Worm (Caenorhabditis elegans) whole organism, young adult: ENCODE data around the gene gegf-1.

Experiments
- B0035.1 ChIP-seq: sonication (generic microtip); optimal IDR thresholded peaks from 2 replicates; lab custom pipeline; 2016; ENCODE audit warnings: missing genetic modification characterization, mild to moderate bottlenecking, missing compliant biosample characterization, missing genotype, missing genetic modification reagents
- B0261.1 ChIP-seq: sonication (generic microtip); optimal IDR thresholded peaks from 2 replicates; lab custom pipeline; 2016; ENCODE audit warnings: mild to moderate bottlenecking, missing genetic modification characterization, moderate library complexity, missing compliant biosample characterization
- B0336.3 ChIP-seq: fragments of 200-800 bp; sonication (Bioruptor generic); IDR thresholded peaks from 2 replicates; pipeline ENCODE4 v1.3.6; 2022; ENCODE audit warnings: missing genetic modification characterization, missing compliant biosample characterization
- C17E4.6 ChIP-seq: fragments of 200-800 bp; sonication (Bioruptor generic); IDR thresholded peaks from 2 replicates; pipeline ENCODE4 v1.3.6; 2022; ENCODE audit warnings: missing genetic modification reagents, missing genetic modification characterization, missing compliant biosample characterization
- F10E7.11 ChIP-seq: sonication (generic microtip); optimal IDR thresholded peaks from 2 replicates; lab custom pipeline; 2017; ENCODE audit warnings: mild to moderate bottlenecking, missing genetic modification characterization, moderate library complexity, missing compliant biosample characterization
- F22D6.2 ChIP-seq: sonication (generic microtip); optimal IDR thresholded peaks from 2 replicates; lab custom pipeline; 2016; ENCODE audit warnings: mild to moderate bottlenecking, missing genetic modification characterization, missing compliant biosample characterization
- F23B12.7 ChIP-seq: sonication (generic microtip); optimal IDR thresholded peaks from 2 replicates; lab custom pipeline; 2017; ENCODE audit warnings: missing genetic modification characterization, mild to moderate bottlenecking, missing compliant biosample characterization, antibody characterized with exemption, moderate library complexity; ENCODE audit not compliant: insufficient read depth
- F39B2.1 ChIP-seq: fragments of 200-800 bp; sonication (Bioruptor generic); IDR thresholded peaks from 2 replicates; pipeline ENCODE4 v1.3.6; 2022; ENCODE audit warnings: missing genetic modification reagents, missing genetic modification characterization, missing compliant biosample characterization
- F52B5.7 ChIP-seq: sonication (generic microtip); optimal IDR thresholded peaks from 2 replicates; lab custom pipeline; 2016; ENCODE audit warnings: mild to moderate bottlenecking, missing genetic modification characterization, missing compliant biosample characterization
- F57C9.4 ChIP-seq: sonication (generic microtip); optimal IDR thresholded peaks from 2 replicates; lab custom pipeline; 2017; ENCODE audit warnings: mild to moderate bottlenecking, missing genetic modification characterization, missing compliant biosample characterization
- T07F8.4 ChIP-seq: sonication (generic microtip); optimal IDR thresholded peaks from 2 replicates; lab custom pipeline; 2016; ENCODE audit warnings: mild to moderate bottlenecking, missing genetic modification characterization, moderate library complexity, missing compliant biosample characterization
- Y56A3A.18 ChIP-seq: fragments of 200-800 bp; sonication (Bioruptor generic); IDR thresholded peaks from 2 replicates; pipeline ENCODE4 v1.3.6; 2022; ENCODE audit warnings: missing genetic modification reagents, missing genetic modification characterization, missing compliant biosample characterization
- ama-1 ChIP-seq, 3 experiments: fragments of 150-350 bp in 1 of 3; sonication (generic microtip) in 2 of 3; optimal IDR thresholded peaks; 2 replicates each; lab custom pipeline; 2014 to 2018; ENCODE audit warnings: missing biosample characterization in 2 of 3, missing genetic modification characterization in 2 of 3, missing genetic modification reagents in 2 of 3
- athp-1 ChIP-seq: sonication (generic microtip); optimal IDR thresholded peaks from 2 replicates; lab custom pipeline; 2017; ENCODE audit warnings: mild to moderate bottlenecking, missing genetic modification characterization, missing compliant biosample characterization
- ceh-100 ChIP-seq: fragments of 200-800 bp; sonication (Bioruptor generic); IDR thresholded peaks from 2 replicates; pipeline ENCODE4 v1.3.6; 2022; ENCODE audit warnings: missing genetic modification reagents, missing genetic modification characterization, missing compliant biosample characterization
- ceh-27 ChIP-seq: fragments of 200-800 bp; sonication (Bioruptor generic); optimal IDR thresholded peaks from 2 replicates; lab custom pipeline; 2018; ENCODE audit warnings: mild to moderate bottlenecking, missing genetic modification characterization, moderate library complexity, missing compliant biosample characterization
- dpl-1 ChIP-seq: fragments of 150-350 bp; optimal IDR thresholded peaks from 2 replicates; lab custom pipeline; 2014; ENCODE audit warnings: missing biosample characterization, missing genetic modification reagents, missing genetic modification characterization
- efl-1 ChIP-seq: fragments of 150-350 bp; optimal IDR thresholded peaks from 2 replicates; lab custom pipeline; 2014; ENCODE audit warnings: missing biosample characterization, missing genetic modification reagents, missing genetic modification characterization
- egrh-3 ChIP-seq: fragments of 200-800 bp; sonication (Bioruptor generic); IDR thresholded peaks from 2 replicates; pipeline ENCODE4 v1.3.6; 2022; ENCODE audit warnings: missing genetic modification reagents, missing genetic modification characterization, missing compliant biosample characterization
- ekl-4 ChIP-seq: fragments of 200-800 bp; sonication (Bioruptor generic); IDR thresholded peaks from 2 replicates; pipeline ENCODE4 v1.3.6; 2022; ENCODE audit warnings: missing genetic modification reagents, missing genetic modification characterization, missing compliant biosample characterization
- ets-4 ChIP-seq: fragments of 200-800 bp; sonication (Bioruptor generic); optimal IDR thresholded peaks from 2 replicates; lab custom pipeline; 2018; ENCODE audit warnings: mild to moderate bottlenecking, missing genetic modification characterization, missing compliant biosample characterization
- fkh-3 ChIP-seq: sonication (generic microtip); optimal IDR thresholded peaks from 2 replicates; lab custom pipeline; 2016; ENCODE audit warnings: mild to moderate bottlenecking, missing genetic modification characterization, missing compliant biosample characterization
- hrde-1 ChIP-seq: sonication (generic microtip); optimal IDR thresholded peaks from 2 replicates; lab custom pipeline; 2016; ENCODE audit warnings: missing genetic modification characterization, mild to moderate bottlenecking, missing compliant biosample characterization, moderate library complexity, missing genotype, missing genetic modification reagents, borderline replicate concordance
- let-607 ChIP-seq, 2 experiments: fragments of 200-800 bp in 1 of 2; sonication (Bioruptor generic) in 1 of 2; sonication (generic microtip) in 1 of 2; optimal IDR thresholded peaks; 2 replicates each; lab custom pipeline; 2016 to 2018; ENCODE audit warnings: mild to moderate bottlenecking in 2 of 2, missing compliant biosample characterization in 2 of 2, missing genetic modification characterization in 2 of 2, moderate library complexity in 2 of 2, missing genotype in 1 of 2
- lsl-1 ChIP-seq: fragments of 200-800 bp; sonication (Bioruptor generic); optimal IDR thresholded peaks from 2 replicates; lab custom pipeline; 2018; ENCODE audit warnings: mild to moderate bottlenecking, missing genetic modification characterization, moderate library complexity, missing compliant biosample characterization
- lsy-27 ChIP-seq: sonication (generic microtip); optimal IDR thresholded peaks from 2 replicates; lab custom pipeline; 2017; ENCODE audit warnings: missing genetic modification characterization, mild to moderate bottlenecking, missing compliant biosample characterization, antibody characterized with exemption, missing genotype, borderline replicate concordance; ENCODE audit not compliant: insufficient read depth
- madf-3 ChIP-seq: fragments of 200-800 bp; sonication (Bioruptor generic); IDR thresholded peaks from 2 replicates; pipeline ENCODE4 v1.3.6; 2022; ENCODE audit warnings: missing genetic modification reagents, missing genetic modification characterization, missing compliant biosample characterization
- mcd-1 ChIP-seq: fragments of 200-800 bp; sonication (Bioruptor generic); IDR thresholded peaks from 2 replicates; pipeline ENCODE4 v1.3.6; 2022; ENCODE audit warnings: missing genetic modification reagents, missing genetic modification characterization, missing compliant biosample characterization
- mxl-1 ChIP-seq: sonication (generic microtip); optimal IDR thresholded peaks from 2 replicates; lab custom pipeline; 2016; ENCODE audit warnings: missing genetic modification characterization, missing compliant biosample characterization
- nfyb-1 ChIP-seq: fragments of 200-800 bp; sonication (Bioruptor generic); IDR thresholded peaks from 2 replicates; pipeline ENCODE4 v1.3.6; 2022; ENCODE audit warnings: missing genetic modification reagents, missing genetic modification characterization, missing compliant biosample characterization
- nhr-90 ChIP-seq: sonication (generic microtip); optimal IDR thresholded peaks from 2 replicates; lab custom pipeline; 2016; ENCODE audit warnings: missing genotype, mild to moderate bottlenecking, missing genetic modification characterization, missing compliant biosample characterization
- sea-2 ChIP-seq: fragments of 200-800 bp; sonication (Bioruptor generic); IDR thresholded peaks from 2 replicates; pipeline ENCODE4 v1.3.6; 2022; ENCODE audit warnings: missing genetic modification characterization, missing compliant biosample characterization
- tlf-1 ChIP-seq: fragments of 200-800 bp; sonication (Bioruptor generic); optimal IDR thresholded peaks from 2 replicates; lab custom pipeline; 2018; ENCODE audit warnings: mild to moderate bottlenecking, missing genetic modification characterization, missing compliant biosample characterization
- xnd-1 ChIP-seq: sonication (generic microtip); optimal IDR thresholded peaks from 2 replicates; lab custom pipeline; 2016; ENCODE audit warnings: missing genotype, missing genetic modification reagents, missing genetic modification characterization, missing compliant biosample characterization
- zfh-2 ChIP-seq: fragments of 200-800 bp; sonication (Bioruptor generic); conservative IDR thresholded peaks from 2 replicates; pipeline ENCODE4 v1.3.6; 2022; ENCODE audit warnings: missing genetic modification reagents, missing genetic modification characterization, missing compliant biosample characterization
- ztf-18 ChIP-seq: sonication (generic microtip); optimal IDR thresholded peaks from 2 replicates; lab custom pipeline; 2016; ENCODE audit warnings: missing genotype, mild to moderate bottlenecking, missing genetic modification characterization, missing compliant biosample characterization
- ztf-22 ChIP-seq: fragments of 200-800 bp; sonication (Bioruptor generic); optimal IDR thresholded peaks from 2 replicates; lab custom pipeline; 2018; ENCODE audit warnings: mild to moderate bottlenecking, missing genetic modification characterization, moderate library complexity, missing compliant biosample characterization

Gene gegf-1

DNA sequence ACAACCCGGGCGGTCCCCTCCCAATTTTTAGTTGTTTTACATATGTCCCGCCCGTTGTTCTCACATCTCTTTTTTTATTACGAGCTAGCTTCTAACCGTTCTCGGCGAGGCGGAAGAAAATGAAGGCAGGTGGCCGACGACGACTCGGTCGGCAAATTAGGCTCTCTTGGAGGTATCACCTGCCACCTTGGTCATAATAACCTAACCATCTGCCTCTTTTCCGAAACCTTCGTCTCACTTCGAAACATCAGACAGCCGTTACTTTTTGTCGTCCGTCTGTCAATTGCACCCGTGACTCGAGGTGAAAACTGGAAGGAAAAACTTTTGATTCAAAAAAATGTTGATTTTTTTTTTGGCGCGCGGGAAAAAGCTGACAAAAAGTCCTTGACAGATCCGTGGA lies 19.8 kb upstream of the gegf-1 start (continued):
- TF ChIP-seq F23B12.7 (tag; lab: Kevin White, UChicago) = no peak
- TF ChIP-seq, all 124 proteins: peak for 0

DNA sequence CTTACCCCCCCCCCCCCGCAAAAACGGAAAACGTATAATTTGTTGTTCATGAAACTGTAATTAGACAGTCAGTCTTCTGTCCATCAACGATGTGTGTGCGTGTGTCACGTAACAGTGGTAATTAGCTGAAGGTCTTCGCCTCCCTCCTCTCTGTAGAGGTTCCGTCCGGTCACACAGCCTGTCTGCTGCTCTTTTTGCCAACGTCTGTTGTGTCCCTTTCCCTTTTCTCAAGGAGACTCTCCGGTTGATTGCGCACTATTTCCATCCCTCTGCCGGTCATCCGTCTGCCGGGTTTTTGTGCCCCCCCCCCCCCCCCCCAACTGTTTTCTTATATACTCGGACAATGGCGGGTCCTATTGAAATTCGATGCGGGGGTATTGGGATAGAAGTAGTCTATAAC lies 18.0 kb upstream of the gegf-1 start:
- TF ChIP-seq C17E4.6 (GFP tag; lab: Robert Waterston, UW) (no peak), hrde-1 (no peak), F39B2.1 (GFP tag; lab: Robert Waterston, UW) (no peak), egrh-3 (GFP tag; lab: Robert Waterston, UW) (peak; percentile 78; the same call in 1 of the 2 replicates), ceh-27 (GFP tag; lab: Kevin White, UChicago) (peak; percentile 34), fkh-3 (no peak), F57C9.4 (tag; lab: Kevin White, UChicago) (no peak), tlf-1 (GFP tag; lab: Kevin White, UChicago) (no peak), zfh-2 (peak; percentile 75), dpl-1 (GFP tag; lab: Kevin White, UChicago) (no peak)

DNA sequence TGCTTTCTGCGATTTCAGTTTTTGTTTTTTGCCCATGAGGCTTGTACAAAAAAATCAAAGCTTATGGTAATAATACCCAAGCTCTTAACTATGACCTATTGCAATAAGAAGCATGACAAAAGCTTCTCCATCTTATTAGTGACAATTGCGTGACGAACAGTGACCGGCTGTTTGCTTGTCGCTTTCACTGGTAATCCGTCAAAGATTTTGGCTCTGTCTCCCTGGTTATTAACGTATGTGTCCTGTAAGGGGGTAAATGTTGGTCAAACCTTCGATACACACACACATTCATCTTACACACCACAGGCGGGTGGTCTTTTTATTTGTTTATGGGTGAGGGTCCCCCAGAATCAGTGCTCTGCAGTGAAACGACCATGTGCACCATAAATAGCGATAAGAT lies 16.4 kb upstream of the gegf-1 start:
- TF ChIP-seq F10E7.11 (tag; lab: Kevin White, UChicago) (no peak), efl-1 (GFP tag; lab: Kevin White, UChicago) (no peak), ets-4 (GFP tag; lab: Kevin White, UChicago) (no peak), mxl-1 (tag; lab: Kevin White, UChicago) (no peak)

ce11 chrIV:172990-173389 lies 15.3 kb upstream of the gegf-1 start:
- no peak for TF ChIP-seq mcd-1 (GFP tag; lab: Robert Waterston, UW)

- no peak for TF ChIP-seq madf-3 (GFP tag; lab: Robert Waterston, UW)
- no peak for TF ChIP-seq B0336.3
- TF ChIP-seq F52B5.7 (tag; lab: Kevin White, UChicago) = no peak
- TF ChIP-seq sea-2 (GFP tag; lab: Robert Waterston, UW) = no peak
- TF ChIP-seq C17E4.6 (GFP tag; lab: Robert Waterston, UW) = no peak
- no peak for TF ChIP-seq ztf-22 (GFP tag; lab: Kevin White, UChicago)
- no peak for TF ChIP-seq ekl-4 (GFP tag; lab: Robert Waterston, UW)
- no peak for TF ChIP-seq ceh-100 (GFP tag; lab: Robert Waterston, UW)
- TF ChIP-seq B0035.1 (tag; lab: Kevin White, UChicago) = no peak
- TF ChIP-seq ztf-18 (tag; lab: Kevin White, UChicago) = no peak
- 0 out of 2 replicates have a peak, but pooled peaks have one; percentile 14 for TF ChIP-seq zfh-2
- no peak for TF ChIP-seq nhr-90 (tag; lab: Kevin White, UChicago)
- TF ChIP-seq let-607 (tag; optimal IDR thresholded peaks at IDR 0.05; lab: Kevin White, UChicago) = no peak
- TF ChIP-seq efl-1 (GFP tag; lab: Kevin White, UChicago) = peak; percentile 39
- no peak for TF ChIP-seq xnd-1 (tag; lab: Kevin White, UChicago)
- TF ChIP-seq nfyb-1 = no peak
Observed at ce11 chrIV:171036-171435, 13.3 kb upstream of the gegf-1 start.

ce11 chrIV:164777-165176 lies 7.1 kb upstream of the gegf-1 start, which contains the start of gene cutl-24:
cutl-24 (plus strand) TSS chrIV:165077.
- TF ChIP-seq lsy-27 (tag; lab: Kevin White, UChicago) (no peak), lsl-1 (GFP tag; lab: Kevin White, UChicago) (no peak), B0261.1 (no peak), Y56A3A.18 (GFP tag; lab: Robert Waterston, UW) (no peak), ama-1 (optimal IDR thresholded peaks at IDR 0.05; lab: Kevin White, UChicago) (no peak), ama-1 (GFP tag; optimal IDR thresholded peaks at IDR 0.05; lab: Kevin White, UChicago) (no peak), zfh-2 (no peak), T07F8.4 (tag; lab: Kevin White, UChicago) (no peak), F22D6.2 (tag; lab: Kevin White, UChicago) (no peak), athp-1 (no peak)
- TF ChIP-seq, all 124 proteins: peak for 0
